Worm (Caenorhabditis elegans) whole organism, late embryonic: ENCODE results near the gene ugt-33.

Source experiments
- F13H6.1 ChIP-seq: sonication (generic microtip); optimal IDR thresholded peaks from 2 replicates; lab custom pipeline; 2016; ENCODE audit warnings: missing genetic modification characterization, missing compliant biosample characterization
- K02D7.2 ChIP-seq: sonication (generic microtip); optimal IDR thresholded peaks from 2 replicates; lab custom pipeline; 2017; ENCODE audit warnings: mild to moderate bottlenecking, missing genetic modification characterization, missing compliant biosample characterization
- K09A11.1 ChIP-seq: sonication (generic microtip); optimal IDR thresholded peaks from 2 replicates; lab custom pipeline; 2017; ENCODE audit warnings: antibody characterized with exemption, mild to moderate bottlenecking, missing genetic modification characterization, missing compliant biosample characterization; ENCODE audit not compliant: insufficient read depth
- T23F11.4 ChIP-seq: fragments of 200-800 bp; sonication (Bioruptor generic); optimal IDR thresholded peaks from 2 replicates; lab custom pipeline; 2018; ENCODE audit warnings: mild to moderate bottlenecking, missing genetic modification characterization, missing compliant biosample characterization
- Y22D7AL.16 ChIP-seq: sonication (generic microtip); optimal IDR thresholded peaks from 2 replicates; lab custom pipeline; 2016; ENCODE audit warnings: missing genetic modification characterization, missing compliant biosample characterization
- ahr-1 ChIP-seq: sonication (generic microtip); optimal IDR thresholded peaks from 2 replicates; lab custom pipeline; 2016; ENCODE audit warnings: missing genetic modification characterization, missing compliant biosample characterization
- ama-1 ChIP-seq: fragments of 150-350 bp; optimal IDR thresholded peaks from 2 replicates; lab custom pipeline; 2014
- ceh-14 ChIP-seq: sonication (generic microtip); optimal IDR thresholded peaks from 2 replicates; lab custom pipeline; 2016; ENCODE audit warnings: missing genotype, missing genetic modification characterization, missing compliant biosample characterization
- ceh-19 ChIP-seq: fragments of 200-800 bp; sonication (Bioruptor generic); optimal IDR thresholded peaks from 2 replicates; lab custom pipeline; 2018; ENCODE audit warnings: mild to moderate bottlenecking, missing genetic modification characterization, missing compliant biosample characterization
- ceh-24 ChIP-seq: sonication (generic microtip); optimal IDR thresholded peaks from 2 replicates; lab custom pipeline; 2016; ENCODE audit warnings: mild to moderate bottlenecking, missing genetic modification characterization, missing compliant biosample characterization
- ceh-30 ChIP-seq: fragments of 150-350 bp; optimal IDR thresholded peaks from 2 replicates; lab custom pipeline; 2014; ENCODE audit warnings: missing biosample characterization, missing genetic modification characterization
- ceh-31 ChIP-seq: sonication (generic microtip); optimal IDR thresholded peaks from 2 replicates; lab custom pipeline; 2016; ENCODE audit warnings: missing genetic modification characterization, missing compliant biosample characterization
- ceh-34 ChIP-seq: sonication (generic microtip); optimal IDR thresholded peaks from 2 replicates; lab custom pipeline; 2016; ENCODE audit warnings: mild to moderate bottlenecking, missing genetic modification characterization, missing compliant biosample characterization
- ceh-48 ChIP-seq: sonication (generic microtip); optimal IDR thresholded peaks from 2 replicates; lab custom pipeline; 2016; ENCODE audit warnings: missing genetic modification characterization, inconsistent platforms, missing compliant biosample characterization
- ceh-6 ChIP-seq: fragments of 200-800 bp; sonication (Bioruptor generic); optimal IDR thresholded peaks from 2 replicates; lab custom pipeline; 2018; ENCODE audit warnings: mild to moderate bottlenecking, missing genetic modification characterization, missing compliant biosample characterization
- che-1 ChIP-seq: sonication (generic microtip); optimal IDR thresholded peaks from 2 replicates; lab custom pipeline; 2016; ENCODE audit warnings: mild to moderate bottlenecking, missing genetic modification characterization, missing compliant biosample characterization
- dve-1 ChIP-seq: sonication (generic microtip); optimal IDR thresholded peaks from 2 replicates; lab custom pipeline; 2017; ENCODE audit warnings: antibody characterized with exemption, mild to moderate bottlenecking, missing genetic modification characterization, missing compliant biosample characterization
- elt-2 ChIP-seq: sonication (generic microtip); optimal IDR thresholded peaks from 2 replicates; lab custom pipeline; 2016; ENCODE audit warnings: missing genetic modification reagents, missing genetic modification characterization, missing compliant biosample characterization
- eyg-1 ChIP-seq: sonication (generic microtip); optimal IDR thresholded peaks from 2 replicates; lab custom pipeline; 2016; ENCODE audit warnings: missing genotype, missing genetic modification characterization, missing compliant biosample characterization
- fkh-6 ChIP-seq: sonication (generic microtip); optimal IDR thresholded peaks from 2 replicates; lab custom pipeline; 2016; ENCODE audit warnings: missing genetic modification characterization, missing compliant biosample characterization
- gmeb-2 ChIP-seq: sonication (generic microtip); optimal IDR thresholded peaks from 2 replicates; lab custom pipeline; 2016; ENCODE audit warnings: missing genetic modification characterization, inconsistent platforms, missing compliant biosample characterization
- hlh-30 ChIP-seq: sonication (generic microtip); optimal IDR thresholded peaks from 2 replicates; lab custom pipeline; 2017; ENCODE audit warnings: antibody characterized with exemption, missing genetic modification characterization, missing compliant biosample characterization; ENCODE audit not compliant: insufficient read depth
- hlh-8 ChIP-seq: sonication (generic microtip); optimal IDR thresholded peaks from 2 replicates; lab custom pipeline; 2016; ENCODE audit warnings: missing genotype, missing genetic modification characterization, missing compliant biosample characterization
- madf-2 ChIP-seq: sonication (generic microtip); optimal IDR thresholded peaks from 2 replicates; lab custom pipeline; 2017; ENCODE audit warnings: missing genetic modification characterization, missing compliant biosample characterization
- mec-3 ChIP-seq: sonication (generic microtip); optimal IDR thresholded peaks from 2 replicates; lab custom pipeline; 2016; ENCODE audit warnings: borderline replicate concordance, missing genetic modification characterization, missing compliant biosample characterization
- nhr-232 ChIP-seq: sonication (generic microtip); optimal IDR thresholded peaks from 2 replicates; lab custom pipeline; 2016; ENCODE audit warnings: missing genetic modification characterization, missing compliant biosample characterization
- pag-3 ChIP-seq: sonication (generic microtip); optimal IDR thresholded peaks from 2 replicates; lab custom pipeline; 2016; ENCODE audit warnings: missing compliant biosample characterization, missing genetic modification characterization, borderline replicate concordance
- pax-1 ChIP-seq: fragments of 150-350 bp; optimal IDR thresholded peaks from 2 replicates; lab custom pipeline; 2014; ENCODE audit warnings: missing biosample characterization, missing genetic modification characterization
- pha-4 ChIP-seq: fragments of 150-350 bp; optimal IDR thresholded peaks from 2 replicates; lab custom pipeline; 2018; ENCODE audit warnings: missing biosample characterization, missing genetic modification reagents, missing genetic modification characterization
- ref-2 ChIP-seq: sonication (generic microtip); optimal IDR thresholded peaks from 2 replicates; lab custom pipeline; 2016; ENCODE audit warnings: missing genetic modification characterization, missing compliant biosample characterization
- rnt-1 ChIP-seq: sonication (generic microtip); optimal IDR thresholded peaks from 2 replicates; lab custom pipeline; 2016; ENCODE audit warnings: missing genetic modification characterization, missing compliant biosample characterization
- sdc-2 ChIP-seq: sonication (generic microtip); optimal IDR thresholded peaks from 2 replicates; lab custom pipeline; 2016; ENCODE audit warnings: missing genotype, missing genetic modification characterization, missing compliant biosample characterization
- sox-2 ChIP-seq: fragments of 200-800 bp; sonication (Bioruptor generic); IDR thresholded peaks from 2 replicates; pipeline ENCODE4 v1.3.6; 2022; ENCODE audit warnings: missing genetic modification reagents, missing genetic modification characterization, missing compliant biosample characterization
- sox-4 ChIP-seq: sonication (generic microtip); optimal IDR thresholded peaks from 2 replicates; lab custom pipeline; 2017; ENCODE audit warnings: mild to moderate bottlenecking, missing genetic modification characterization, inconsistent platforms, missing compliant biosample characterization
- tbx-7 ChIP-seq: sonication (generic microtip); optimal IDR thresholded peaks from 2 replicates; lab custom pipeline; 2016; ENCODE audit warnings: missing genotype, missing genetic modification characterization, missing compliant biosample characterization
- ttx-3 ChIP-seq: sonication (generic microtip); optimal IDR thresholded peaks from 2 replicates; lab custom pipeline; 2016; ENCODE audit warnings: missing genetic modification reagents, missing genetic modification characterization, missing compliant biosample characterization
- unc-42 ChIP-seq: sonication (generic microtip); optimal IDR thresholded peaks from 2 replicates; lab custom pipeline; 2016; ENCODE audit warnings: missing genotype, missing genetic modification characterization, missing compliant biosample characterization

ugt-33 gene

DNA sequence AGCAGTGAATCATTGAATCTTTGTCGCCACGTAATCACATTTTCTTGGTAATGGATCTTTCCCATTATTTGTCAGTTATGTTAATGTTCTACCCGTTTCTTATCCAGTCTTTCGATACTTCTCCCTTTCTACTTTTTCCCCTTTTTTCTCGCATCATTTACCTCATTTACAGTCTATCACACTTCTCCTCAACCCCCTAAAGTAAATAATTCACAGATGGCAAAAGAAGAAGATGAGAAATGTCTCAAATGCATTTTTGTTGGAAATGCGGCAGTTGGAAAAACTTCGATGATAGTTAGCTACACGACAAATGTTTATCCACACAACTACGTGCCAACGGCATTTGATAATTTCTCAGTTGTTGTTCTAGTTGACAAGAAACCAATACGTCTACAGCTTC lies 31.1 kb upstream of the ugt-33 start, which contains the start of gene chw-1:
Gene chw-1 (plus strand): TSS at position 217 of the 400 bp plus-strand sequence.
- TF ChIP-seq T23F11.4 (GFP tag; lab: Kevin White, UChicago) (no peak), pag-3 (no peak), ceh-6 (GFP tag; lab: Kevin White, UChicago) (no peak), gmeb-2 (tag; lab: Kevin White, UChicago) (no peak), dve-1 (tag; lab: Kevin White, UChicago) (no peak), pax-1 (no peak), sox-2 (GFP tag; lab: Robert Waterston, UW) (no peak), elt-2 (tag; lab: Kevin White, UChicago) (no peak), ceh-48 (tag; lab: Kevin White, UChicago) (no peak), nhr-232 (no peak), fkh-6 (tag; lab: Kevin White, UChicago) (no peak)

DNA sequence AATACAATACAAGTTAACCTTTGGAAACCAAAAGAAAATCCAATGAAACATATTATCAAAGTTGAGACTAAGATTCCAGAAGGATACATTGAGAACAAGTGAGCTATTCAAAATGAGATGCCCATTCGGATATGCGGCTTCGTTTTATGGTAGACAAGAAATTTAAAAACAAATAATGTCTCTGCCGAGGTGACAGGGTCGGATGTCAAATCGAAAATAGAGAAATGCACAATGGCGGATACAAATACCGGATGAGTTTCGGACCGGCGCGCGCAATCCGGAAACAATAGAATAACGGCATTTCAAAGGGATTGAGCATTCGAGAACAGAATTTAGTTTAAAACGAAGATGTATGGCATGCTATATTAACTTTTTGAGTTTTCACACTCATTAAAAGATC lies 29.9 kb upstream of the ugt-33 start, which contains the start of gene F22E12.3:
Gene F22E12.3 (minus strand): TSS at position 101 of the 400 bp plus-strand sequence.
- TF ChIP-seq F13H6.1 (tag; lab: Kevin White, UChicago) (no peak), gmeb-2 (tag; lab: Kevin White, UChicago) (no peak), pha-4 (tag; lab: Kevin White, UChicago) (no peak), dve-1 (tag; lab: Kevin White, UChicago) (no peak), ceh-30 (tag; lab: Kevin White, UChicago) (no peak), rnt-1 (tag; lab: Kevin White, UChicago) (no peak), T23F11.4 (GFP tag; lab: Kevin White, UChicago) (no peak), sox-2 (GFP tag; lab: Robert Waterston, UW) (no peak), ama-1 (lab: Kevin White, UChicago) (no peak), pax-1 (no peak), elt-2 (tag; lab: Kevin White, UChicago) (no peak), K02D7.2 (tag; lab: Kevin White, UChicago) (no peak), tbx-7 (no peak), ahr-1 (tag; lab: Kevin White, UChicago) (no peak), sox-4 (tag; lab: Kevin White, UChicago) (no peak), fkh-6 (tag; lab: Kevin White, UChicago) (no peak), K09A11.1 (no peak), pag-3 (no peak)

DNA sequence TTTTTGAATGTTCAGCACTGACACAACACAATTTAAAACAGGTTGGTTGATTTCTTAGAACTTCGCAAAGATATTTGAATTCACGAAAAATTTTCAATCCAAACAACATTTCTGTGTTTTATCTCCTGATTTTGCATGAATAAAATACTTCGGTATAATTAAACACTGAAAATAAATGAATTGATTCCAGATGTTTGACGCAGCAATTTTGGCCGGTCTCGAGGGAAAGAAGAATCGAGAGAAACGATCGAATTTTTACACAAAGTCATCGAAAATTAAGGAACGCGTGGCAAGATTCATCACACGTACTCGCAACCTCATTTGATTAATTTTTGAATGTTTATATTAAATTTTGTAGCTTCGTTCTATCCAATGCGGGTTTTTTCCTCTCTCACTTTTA lies 29.0 kb upstream of the ugt-33 start:
- no peak for TF ChIP-seq hlh-30 (tag; lab: Kevin White, UChicago)
- no peak for TF ChIP-seq Y22D7AL.16 (tag; lab: Kevin White, UChicago)
- no peak for TF ChIP-seq ceh-31 (tag; lab: Kevin White, UChicago)
- no peak for TF ChIP-seq ceh-24
- no peak for TF ChIP-seq ttx-3
- no peak for TF ChIP-seq pax-1
- no peak for TF ChIP-seq ref-2 (tag; lab: Kevin White, UChicago)
- TF ChIP-seq sdc-2 (tag; lab: Kevin White, UChicago), result no peak
- no peak for TF ChIP-seq madf-2 (tag; lab: Kevin White, UChicago)

- TF ChIP-seq eyg-1 (tag; lab: Kevin White, UChicago) (no peak), ceh-14 (tag; lab: Kevin White, UChicago) (no peak), hlh-8 (tag; lab: Kevin White, UChicago) (no peak), rnt-1 (tag; lab: Kevin White, UChicago) (no peak), che-1 (no peak), pha-4 (tag; lab: Kevin White, UChicago) (no peak), ceh-34 (no peak), mec-3 (tag; lab: Kevin White, UChicago) (no peak), unc-42 (tag; lab: Kevin White, UChicago) (no peak), T23F11.4 (GFP tag; lab: Kevin White, UChicago) (no peak), ceh-19 (no peak)
Observed at ce11 chrV:10464746-10465145, 28.5 kb upstream of the ugt-33 start.
